1 fruit fly cellular context compared by ENCODE assay signal in the genomic region with DNA sequence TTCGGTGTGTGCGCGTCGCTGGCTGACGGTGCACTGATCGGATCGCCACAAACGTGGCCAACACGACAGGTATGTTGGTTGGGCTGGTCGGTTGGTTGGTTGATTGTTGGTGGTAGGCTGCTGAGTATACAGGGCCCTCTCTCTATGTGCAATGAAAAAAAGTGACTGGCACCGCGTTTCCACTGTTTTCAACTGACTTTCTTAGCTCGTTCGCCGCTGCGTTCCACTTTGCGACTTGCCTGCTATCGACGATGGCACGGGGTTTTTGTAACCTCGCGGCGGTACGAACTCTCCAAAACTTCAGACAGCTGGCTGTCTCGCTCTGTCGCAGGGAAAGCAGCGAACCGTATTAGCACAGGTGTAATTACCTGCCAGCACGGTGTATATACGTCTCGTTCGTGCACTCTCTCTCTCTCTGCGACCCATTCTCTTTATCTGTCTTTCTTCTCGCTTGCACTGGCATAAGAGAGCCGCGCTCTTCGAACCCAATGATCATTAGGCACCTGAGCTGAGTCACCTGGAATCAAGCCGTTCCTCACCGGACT.
A peak's percentile ranks its signal among the peaks of the same experiment; 100 is the strongest.
TF ChIP-seq lines count a peak whose summit lies in the region.

No protein-coding gene starts in this region.

TF ChIP-seq in whole organism, embryonic, 481 proteins besides CTCF, POLR2A, EP300 and RAD21 (continued from another document):
- TF ChIP-seq CG2875 (GFP tag; optimal IDR thresholded peaks at IDR 0.05; lab: Kevin White, UChicago) = no peak
- TF ChIP-seq Hand (GFP tag; optimal IDR thresholded peaks at IDR 0.05; lab: Kevin White, UChicago) = no peak
- TF ChIP-seq Bdp1 (GFP tag; optimal IDR thresholded peaks at IDR 0.05; lab: Kevin White, UChicago) = peak; percentile 17
- TF ChIP-seq Doc3 (GFP tag; IDR thresholded peaks at IDR 0.05; lab: Robert Waterston, UW; ENCODE audit: partially characterized antibody) = no peak
- no peak for TF ChIP-seq CG10959 (GFP tag; IDR thresholded peaks at IDR 0.05; lab: Robert Waterston, UW)
- no peak for TF ChIP-seq CG10979 (tag; optimal IDR thresholded peaks at IDR 0.05; lab: Kevin White, UChicago)
- no peak for TF ChIP-seq prd (optimal IDR thresholded peaks at IDR 0.05; lab: Kevin White, UChicago)
- 0 out of 3 replicates have a peak, but pooled peaks have one; percentile 14 for TF ChIP-seq prd (GFP tag; IDR thresholded peaks at IDR 0.05; lab: Robert Waterston, UW)
- no peak for TF ChIP-seq CG17612 (GFP tag; IDR thresholded peaks at IDR 0.05; lab: Robert Waterston, UW)
- TF ChIP-seq lola (GFP tag; optimal IDR thresholded peaks at IDR 0.05; lab: Kevin White, UChicago) = no peak
- TF ChIP-seq CG13894 (tag; optimal IDR thresholded peaks at IDR 0.05; lab: Kevin White, UChicago) = peak; percentile 44
- TF ChIP-seq CG14014 (GFP tag; IDR thresholded peaks at IDR 0.05; lab: Robert Waterston, UW) = peak; percentile 39; the same call in 1 of the 2 replicates
- TF ChIP-seq gcm (GFP tag; optimal IDR thresholded peaks at IDR 0.05; lab: Kevin White, UChicago) = no peak
- TF ChIP-seq CG8359 (GFP tag; optimal IDR thresholded peaks at IDR 0.05; lab: Kevin White, UChicago; ENCODE audit: borderline replicate concordance) = peak; percentile 27
- TF ChIP-seq CG6683 (GFP tag; optimal IDR thresholded peaks at IDR 0.05; lab: Kevin White, UChicago) = no peak
- no peak for TF ChIP-seq CG7271 (tag; optimal IDR thresholded peaks at IDR 0.05; lab: Kevin White, UChicago)
- TF ChIP-seq lbe (GFP tag; optimal IDR thresholded peaks at IDR 0.05; lab: Kevin White, UChicago) = peak; percentile 49
- no peak for TF ChIP-seq Spps (tag; optimal IDR thresholded peaks at IDR 0.05; lab: Kevin White, UChicago)
- TF ChIP-seq mam (GFP tag; optimal IDR thresholded peaks at IDR 0.05; lab: Kevin White, UChicago) = no peak
- no peak for TF ChIP-seq Lpt (GFP tag; optimal IDR thresholded peaks at IDR 0.05; lab: Kevin White, UChicago)
- TF ChIP-seq ham (GFP tag; IDR thresholded peaks at IDR 0.05; lab: Robert Waterston, UW) = no peak
- TF ChIP-seq CG7928 (GFP tag; optimal IDR thresholded peaks at IDR 0.05; lab: Kevin White, UChicago) = no peak
- TF ChIP-seq CG17829 (tag; optimal IDR thresholded peaks at IDR 0.05; lab: Kevin White, UChicago) = peak; percentile 1
- no peak for TF ChIP-seq btn (GFP tag; optimal IDR thresholded peaks at IDR 0.05; lab: Kevin White, UChicago)
- no peak for TF ChIP-seq fu2 (GFP tag; optimal IDR thresholded peaks at IDR 0.05; lab: Kevin White, UChicago)
- TF ChIP-seq CG15073 (GFP tag; optimal IDR thresholded peaks at IDR 0.05; lab: Kevin White, UChicago) = no peak
- TF ChIP-seq ara (GFP tag; IDR thresholded peaks at IDR 0.05; lab: Robert Waterston, UW) = no peak
- no peak for TF ChIP-seq tx (GFP tag; optimal IDR thresholded peaks at IDR 0.05; lab: Kevin White, UChicago)
- TF ChIP-seq CG12391 (tag; optimal IDR thresholded peaks at IDR 0.05; lab: Kevin White, UChicago) = no peak
- no peak for TF ChIP-seq B-H2 (GFP tag; optimal IDR thresholded peaks at IDR 0.05; lab: Kevin White, UChicago)
- TF ChIP-seq CG1233 (GFP tag; optimal IDR thresholded peaks at IDR 0.05; lab: Kevin White, UChicago) = no peak
- TF ChIP-seq pfk (GFP tag; optimal IDR thresholded peaks at IDR 0.05; lab: Kevin White, UChicago) = peak; percentile 31
- no peak for TF ChIP-seq tap (tag; optimal IDR thresholded peaks at IDR 0.05; lab: Kevin White, UChicago)
- TF ChIP-seq CG8944 (GFP tag; optimal IDR thresholded peaks at IDR 0.05; lab: Kevin White, UChicago) = no peak
- TF ChIP-seq CG8765 (GFP tag; IDR thresholded peaks at IDR 0.05; lab: Robert Waterston, UW) = no peak
- TF ChIP-seq Ada2b (GFP tag; IDR thresholded peaks at IDR 0.05; lab: Robert Waterston, UW) = no peak
